Worm (Caenorhabditis elegans): Measurements from ENCODE around the gene C53A5.11.
A peak's percentile ranks its signal among the peaks of the same experiment; 100 is the strongest.

Gene C53A5.11

DNA sequence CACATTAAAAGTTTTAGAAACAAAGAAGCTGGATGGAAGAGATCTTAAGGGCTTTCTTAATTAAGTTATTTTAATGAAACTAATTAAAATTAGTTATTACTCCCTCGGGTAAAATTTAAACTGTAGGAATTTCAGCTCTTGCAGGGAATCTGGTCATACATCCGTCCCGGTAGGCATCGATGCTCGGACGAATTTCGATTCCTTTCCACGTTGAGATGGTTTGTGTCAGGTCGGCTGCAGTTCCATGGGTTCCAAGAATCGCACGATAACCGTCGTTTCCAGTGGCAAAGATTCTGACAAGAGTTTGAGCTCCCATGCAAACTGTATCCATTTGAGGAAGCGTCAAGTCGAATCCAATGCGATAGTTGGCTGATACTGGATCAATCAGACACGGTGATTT is 48.1 kb downstream of the C53A5.11 start:
- no peak for TF ChIP-seq C34F6.9 (tag; optimal IDR thresholded peaks at IDR 0.05)
- TF ChIP-seq lin-13 (GFP tag; optimal IDR thresholded peaks at IDR 0.05), result no peak
- no peak for TF ChIP-seq dmd-4 (tag; optimal IDR thresholded peaks at IDR 0.05)
- TF ChIP-seq sma-3 (GFP tag; optimal IDR thresholded peaks at IDR 0.05), result no peak
- TF ChIP-seq ztf-11 (tag; optimal IDR thresholded peaks at IDR 0.05), result no peak
- TF ChIP-seq unc-62 (GFP tag; optimal IDR thresholded peaks at IDR 0.05), result no peak
- TF ChIP-seq egl-27 (tag; optimal IDR thresholded peaks at IDR 0.05), result no peak
- no peak for TF ChIP-seq ztf-4 (tag; optimal IDR thresholded peaks at IDR 0.05)
- no peak for TF ChIP-seq nhr-6 (tag; optimal IDR thresholded peaks at IDR 0.05)
- TF ChIP-seq sma-9 (GFP tag; optimal IDR thresholded peaks at IDR 0.05), result no peak
- no peak for TF ChIP-seq sma-9 (tag; optimal IDR thresholded peaks at IDR 0.05)
- no peak for TF ChIP-seq ceh-82 (tag; optimal IDR thresholded peaks at IDR 0.05)
- TF ChIP-seq Y55F3AM.14 (GFP tag; optimal IDR thresholded peaks at IDR 0.05), result no peak
- TF ChIP-seq blmp-1 (tag; optimal IDR thresholded peaks at IDR 0.05; ENCODE audit: insufficient read depth), result no peak
- TF ChIP-seq peb-1 (tag; optimal IDR thresholded peaks at IDR 0.05), result no peak
- no peak for TF ChIP-seq elt-1 (tag; optimal IDR thresholded peaks at IDR 0.05)
- TF ChIP-seq mbf-1 (tag; optimal IDR thresholded peaks at IDR 0.05), result no peak
- no peak for TF ChIP-seq ztf-1 (GFP tag; conservative IDR thresholded peaks at IDR 0.05)
- TF ChIP-seq nhr-21 (tag; optimal IDR thresholded peaks at IDR 0.05), result no peak
- TF ChIP-seq nhr-12 (tag; optimal IDR thresholded peaks at IDR 0.05), result no peak
- no peak for TF ChIP-seq nhr-10 (tag; optimal IDR thresholded peaks at IDR 0.05)

DNA sequence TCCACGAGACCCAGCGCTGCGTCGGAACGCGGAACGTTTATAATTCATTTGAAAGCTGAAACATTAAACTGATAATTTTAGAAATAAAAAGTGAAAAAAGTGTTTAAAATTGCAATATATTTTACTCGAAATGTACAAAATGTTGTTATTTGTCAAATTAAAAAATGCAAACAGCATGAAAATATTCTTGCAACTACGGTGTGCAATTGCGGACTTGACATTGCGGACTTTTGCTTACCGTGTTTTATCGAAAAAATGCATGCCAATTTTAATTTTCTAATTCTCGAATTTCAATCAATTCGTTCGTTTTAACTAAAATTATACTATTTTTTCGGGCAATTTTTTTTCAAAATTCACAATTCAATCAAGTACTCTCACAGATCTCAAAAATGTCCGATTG is 49.5 kb downstream of the C53A5.11 start, which contains the start of the genes R11H6.5 and ccnk-1:
R11H6.5 (minus strand) TSS at position 55 of the 400 bp plus-strand sequence.
ccnk-1 (plus strand) TSS at position 381 of the 400 bp plus-strand sequence.
- TF ChIP-seq snpc-4 (tag; optimal IDR thresholded peaks at IDR 0.05), result no peak
- peak; percentile 84 for TF ChIP-seq unc-55 (GFP tag; optimal IDR thresholded peaks at IDR 0.05)
- TF ChIP-seq lin-11 (tag; optimal IDR thresholded peaks at IDR 0.05), result no peak
- TF ChIP-seq lsy-2 (tag; optimal IDR thresholded peaks at IDR 0.05), result peak; percentile 92 to 99
- TF ChIP-seq ZK546.5 (tag; optimal IDR thresholded peaks at IDR 0.05), result no peak
- TF ChIP-seq lin-13 (GFP tag; optimal IDR thresholded peaks at IDR 0.05), result peak; percentile 32
- TF ChIP-seq crh-2 (tag; optimal IDR thresholded peaks at IDR 0.05), result peak; percentile 19
- TF ChIP-seq gmeb-1 (tag; optimal IDR thresholded peaks at IDR 0.05), result no peak
- peak; percentile 48 for TF ChIP-seq nhr-129 (tag; optimal IDR thresholded peaks at IDR 0.05)
- TF ChIP-seq ztf-1 (GFP tag; conservative IDR thresholded peaks at IDR 0.05), result no peak
- TF ChIP-seq sma-9 (GFP tag; optimal IDR thresholded peaks at IDR 0.05), result no peak
- no peak for TF ChIP-seq sma-9 (tag; optimal IDR thresholded peaks at IDR 0.05)
- peak; percentile 19 for TF ChIP-seq fos-1 (tag; optimal IDR thresholded peaks at IDR 0.05)
- TF ChIP-seq C34F6.9 (tag; optimal IDR thresholded peaks at IDR 0.05), result peak; percentile 65
- no peak for TF ChIP-seq nhr-23 (tag; optimal IDR thresholded peaks at IDR 0.05)
- TF ChIP-seq sem-4 (tag; optimal IDR thresholded peaks at IDR 0.05), result peak; percentile 5
- no peak for TF ChIP-seq elt-1 (tag; optimal IDR thresholded peaks at IDR 0.05)
- TF ChIP-seq skn-1 (tag; optimal IDR thresholded peaks at IDR 0.05), result no peak
